Worm (Caenorhabditis elegans) whole organism, midembryonic: ENCODE measurements around the gene spe-43.

ENCODE experiments used
- T22C8.4 ChIP-seq: fragments of 200-800 bp; sonication (Bioruptor generic); IDR thresholded peaks from 2 replicates; pipeline ENCODE4 v1.3.6; 2022; ENCODE audit warnings: missing genetic modification characterization, missing compliant biosample characterization
- flt-1 ChIP-seq: fragments of 200-800 bp; sonication (Bioruptor generic); IDR thresholded peaks from 2 replicates; pipeline ENCODE4 v1.3.6; 2022; ENCODE audit warnings: missing genetic modification characterization, missing compliant biosample characterization
- ref-1 ChIP-seq: fragments of 200-800 bp; sonication (Bioruptor generic); conservative IDR thresholded peaks from 2 replicates; pipeline ENCODE4 v1.3.6; 2022; ENCODE audit warnings: missing genetic modification reagents, missing genetic modification characterization, missing compliant biosample characterization
- tab-1 ChIP-seq: fragments of 200-800 bp; sonication (Bioruptor generic); IDR thresholded peaks from 2 replicates; pipeline ENCODE4 v1.3.6; 2022; ENCODE audit warnings: missing genetic modification characterization, missing compliant biosample characterization

ce11 chrIV:13180723-13181122 lies 38.6 kb upstream of the spe-43 start, which contains the start of gene F58D2.3:
- TF ChIP-seq T22C8.4 (GFP tag; lab: Robert Waterston, UW) (no peak), ref-1 (GFP tag; lab: Robert Waterston, UW) (no peak), flt-1 (GFP tag; lab: Robert Waterston, UW) (no peak), tab-1 (GFP tag; lab: Robert Waterston, UW) (no peak)
